Worm (Caenorhabditis elegans): ENCODE measurements around the gene BE10.1.

- TF ChIP-seq attf-3 (GFP tag; conservative IDR thresholded peaks at IDR 0.05) (peak; percentile 90), dpff-1 (tag; optimal IDR thresholded peaks at IDR 0.05) (no peak)
These were observed 28.9 kb upstream of the BE10.1 start, which contains the start of gene arx-5 for ce11 chrIII:12818050-12818738.
